Worm (Caenorhabditis elegans) whole organism, L4 larva: ENCODE measurements around the gene ZK637.12.

ENCODE experiments used
- D1046.2 ChIP-seq: fragments of 200-800 bp; sonication (Bioruptor generic); IDR thresholded peaks from 2 replicates; pipeline ENCODE4 v1.3.6; 2022; ENCODE audit warnings: missing genetic modification characterization, missing compliant biosample characterization
- F49E8.2 ChIP-seq: sonication (generic microtip); optimal IDR thresholded peaks from 2 replicates; lab custom pipeline; 2016; ENCODE audit warnings: missing compliant biosample characterization, mild to moderate bottlenecking, missing genetic modification characterization, borderline replicate concordance
- Y75B8A.6 ChIP-seq: fragments of 200-800 bp; sonication (Bioruptor generic); IDR thresholded peaks from 2 replicates; pipeline ENCODE4 v1.3.6; 2022; ENCODE audit warnings: missing genetic modification reagents, missing genetic modification characterization, missing compliant biosample characterization
- ZK546.5 ChIP-seq, 2 experiments: sonication (generic microtip); optimal IDR thresholded peaks; 2 replicates each; lab custom pipeline; 2017; ENCODE audit warnings: missing biosample characterization in 2 of 2, missing genetic modification characterization in 2 of 2
- aly-2 ChIP-seq: sonication (generic microtip); optimal IDR thresholded peaks from 2 replicates; lab custom pipeline; 2018; ENCODE audit warnings: missing biosample characterization, missing genetic modification characterization
- ama-1 ChIP-seq: fragments of 150-350 bp; optimal IDR thresholded peaks from 2 replicates; lab custom pipeline; 2014; ENCODE audit warnings: inconsistent platforms, mixed read lengths
- arid-1 ChIP-seq: fragments of 200-800 bp; sonication (Bioruptor generic); conservative IDR thresholded peaks from 2 replicates; pipeline ENCODE4 v1.3.6; 2022; ENCODE audit warnings: missing genetic modification reagents, missing genetic modification characterization, missing compliant biosample characterization
- attf-4 ChIP-seq: sonication (generic microtip); optimal IDR thresholded peaks from 3 replicates; lab custom pipeline; 2017; ENCODE audit warnings: missing biosample characterization, missing genetic modification characterization
- ceh-28 ChIP-seq: fragments of 150-350 bp; optimal IDR thresholded peaks from 2 replicates; lab custom pipeline; 2014; ENCODE audit warnings: missing biosample characterization, missing genetic modification reagents, missing genetic modification characterization
- ceh-32 ChIP-seq: sonication (generic microtip); optimal IDR thresholded peaks from 2 replicates; lab custom pipeline; 2016; ENCODE audit warnings: mild to moderate bottlenecking, missing genetic modification characterization, missing compliant biosample characterization; ENCODE audit not compliant: poor library complexity
- ceh-62 ChIP-seq: sonication (generic microtip); optimal IDR thresholded peaks from 2 replicates; lab custom pipeline; 2017; ENCODE audit warnings: missing biosample characterization, missing genetic modification characterization
- daf-19 ChIP-seq: fragments of 200-800 bp; sonication (Bioruptor generic); conservative IDR thresholded peaks from 2 replicates; pipeline ENCODE4 v1.3.6; 2022; ENCODE audit warnings: missing genetic modification characterization, missing compliant biosample characterization
- daf-8 ChIP-seq: fragments of 200-800 bp; sonication (Bioruptor generic); IDR thresholded peaks from 2 replicates; pipeline ENCODE4 v1.3.6; 2022; ENCODE audit warnings: missing genetic modification characterization, missing compliant biosample characterization
- dmd-8 ChIP-seq: fragments of 200-800 bp; sonication (Bioruptor generic); IDR thresholded peaks from 2 replicates; pipeline ENCODE4 v1.3.6; 2022; ENCODE audit warnings: missing genetic modification characterization, missing compliant biosample characterization
- dmd-9 ChIP-seq: fragments of 200-800 bp; sonication (Bioruptor generic); IDR thresholded peaks from 2 replicates; pipeline ENCODE4 v1.3.6; 2022; ENCODE audit warnings: missing genetic modification reagents, missing genetic modification characterization, missing compliant biosample characterization
- egl-27 ChIP-seq: sonication (generic microtip); optimal IDR thresholded peaks from 3 replicates; lab custom pipeline; 2017; ENCODE audit warnings: missing biosample characterization, missing genetic modification reagents, missing genetic modification characterization
- gei-8 ChIP-seq: fragments of 200-800 bp; sonication (Bioruptor generic); optimal IDR thresholded peaks from 2 replicates; lab custom pipeline; 2018; ENCODE audit warnings: mild to moderate bottlenecking, missing genetic modification characterization, missing compliant biosample characterization
- hif-1 ChIP-seq, 2 experiments: sonication (generic microtip); optimal IDR thresholded peaks; 2 replicates each; lab custom pipeline; 2016 to 2017; ENCODE audit warnings: missing compliant biosample characterization in 2 of 2, missing genetic modification characterization in 2 of 2, missing genetic modification reagents in 2 of 2, missing genotype in 2 of 2, mild to moderate bottlenecking in 1 of 2
- hlh-11 ChIP-seq: fragments of 200-800 bp; sonication (Bioruptor generic); optimal IDR thresholded peaks from 2 replicates; lab custom pipeline; 2018; ENCODE audit warnings: mild to moderate bottlenecking, missing genetic modification characterization, missing compliant biosample characterization
- hlh-30 ChIP-seq: sonication (generic microtip); optimal IDR thresholded peaks from 2 replicates; lab custom pipeline; 2017; ENCODE audit warnings: antibody characterized with exemption, mild to moderate bottlenecking, missing genetic modification characterization, missing compliant biosample characterization; ENCODE audit not compliant: insufficient read depth
- hmg-1.1 ChIP-seq: fragments of 200-800 bp; sonication (Bioruptor generic); IDR thresholded peaks from 2 replicates; pipeline ENCODE4 v1.3.6; 2022; ENCODE audit warnings: missing genetic modification reagents, missing genetic modification characterization, missing compliant biosample characterization
- jun-1 ChIP-seq: fragments of 150-350 bp; optimal IDR thresholded peaks from 2 replicates; lab custom pipeline; 2014; ENCODE audit warnings: missing biosample characterization, missing genetic modification reagents, missing genetic modification characterization
- lin-1 ChIP-seq: fragments of 200-800 bp; sonication (Bioruptor generic); IDR thresholded peaks from 2 replicates; pipeline ENCODE4 v1.3.6; 2022; ENCODE audit warnings: missing genetic modification reagents, missing genetic modification characterization, missing compliant biosample characterization
- lin-13 ChIP-seq: fragments of 150-350 bp; optimal IDR thresholded peaks from 2 replicates; lab custom pipeline; 2014; ENCODE audit warnings: missing biosample characterization, missing genetic modification reagents, missing genetic modification characterization
- lin-29 ChIP-seq: fragments of 200-800 bp; sonication (Bioruptor generic); IDR thresholded peaks from 2 replicates; pipeline ENCODE4 v1.3.6; 2022; ENCODE audit warnings: missing genetic modification reagents, missing genetic modification characterization, missing compliant biosample characterization
- mdl-1 ChIP-seq, 2 experiments: fragments of 150-350 bp in 1 of 2; sonication (generic microtip) in 1 of 2; optimal IDR thresholded peaks; 2 replicates each; lab custom pipeline; 2014 to 2017; ENCODE audit warnings: missing biosample characterization in 2 of 2, missing genetic modification characterization in 2 of 2
- mxl-2 ChIP-seq: fragments of 200-800 bp; sonication (Bioruptor generic); conservative IDR thresholded peaks from 2 replicates; pipeline ENCODE4 v1.3.6; 2022; ENCODE audit warnings: missing genetic modification reagents, missing genetic modification characterization, missing compliant biosample characterization
- nhr-102 ChIP-seq: sonication (generic microtip); optimal IDR thresholded peaks from 2 replicates; lab custom pipeline; 2016; ENCODE audit warnings: mild to moderate bottlenecking, missing genetic modification characterization, moderate library complexity, missing compliant biosample characterization
- nhr-11 ChIP-seq: fragments of 150-350 bp; optimal IDR thresholded peaks from 2 replicates; lab custom pipeline; 2014; ENCODE audit warnings: missing biosample characterization, missing genetic modification characterization
- nhr-25 ChIP-seq: sonication (generic microtip); optimal IDR thresholded peaks from 2 replicates; lab custom pipeline; 2017; ENCODE audit warnings: missing genetic modification characterization, mild to moderate bottlenecking, missing compliant biosample characterization, antibody characterized with exemption, moderate library complexity, borderline replicate concordance; ENCODE audit not compliant: insufficient read depth
- nhr-41 ChIP-seq: fragments of 200-800 bp; sonication (Bioruptor generic); IDR thresholded peaks from 2 replicates; pipeline ENCODE4 v1.3.6; 2022; ENCODE audit warnings: missing genetic modification reagents, missing genetic modification characterization, missing compliant biosample characterization
- nhr-42 ChIP-seq: fragments of 200-800 bp; sonication (Bioruptor generic); IDR thresholded peaks from 2 replicates; pipeline ENCODE4 v1.3.6; 2022; ENCODE audit warnings: missing genetic modification characterization, missing compliant biosample characterization
- pha-4 ChIP-seq, 2 experiments: fragments of 150-350 bp in 1 of 2; fragments of 200-800 bp in 1 of 2; sonication (Bioruptor generic) in 1 of 2; IDR thresholded peaks in 1 of 2; optimal IDR thresholded peaks in 1 of 2; 2 replicates each; pipeline versions ENCODE4 v1.3.6 to Lab custom; 2014 to 2022; ENCODE audit warnings: missing genetic modification characterization in 2 of 2, missing genetic modification reagents in 2 of 2, missing biosample characterization in 1 of 2, missing compliant biosample characterization in 1 of 2
- skn-1 ChIP-seq: fragments of 150-350 bp; optimal IDR thresholded peaks from 2 replicates; lab custom pipeline; 2014; ENCODE audit warnings: missing biosample characterization, missing genetic modification characterization
- snpc-4 ChIP-seq: fragments of 150-350 bp; optimal IDR thresholded peaks from 2 replicates; lab custom pipeline; 2014; ENCODE audit warnings: missing biosample characterization, missing genetic modification characterization
- spr-1 ChIP-seq: sonication (generic microtip); optimal IDR thresholded peaks from 2 replicates; lab custom pipeline; 2016; ENCODE audit warnings: mild to moderate bottlenecking, missing genetic modification characterization, missing compliant biosample characterization
- tag-97 ChIP-seq: fragments of 200-800 bp; sonication (Bioruptor generic); IDR thresholded peaks from 2 replicates; pipeline ENCODE4 v1.3.6; 2022; ENCODE audit warnings: missing genetic modification characterization, missing compliant biosample characterization
- unc-130 ChIP-seq: sonication (generic microtip); optimal IDR thresholded peaks from 2 replicates; lab custom pipeline; 2016; ENCODE audit warnings: missing genetic modification reagents, missing genetic modification characterization, missing compliant biosample characterization
- unc-62 ChIP-seq, 3 experiments: fragments of 150-350 bp in 1 of 3; sonication (generic microtip); optimal IDR thresholded peaks in 2 of 3; peaks in 1 of 3; 1 replicate in 1 of 3; 2 replicates in 2 of 3; lab custom pipeline; 2014 to 2017; ENCODE audit warnings: missing biosample characterization in 3 of 3, missing genetic modification characterization in 3 of 3, missing genetic modification reagents in 3 of 3, missing genotype in 1 of 3
- zfp-2 ChIP-seq: sonication (generic microtip); optimal IDR thresholded peaks from 2 replicates; lab custom pipeline; 2016; ENCODE audit warnings: mild to moderate bottlenecking, missing genetic modification characterization, missing compliant biosample characterization
- ztf-7 ChIP-seq: fragments of 150-350 bp; optimal IDR thresholded peaks from 2 replicates; lab custom pipeline; 2014; ENCODE audit warnings: missing biosample characterization, missing genetic modification characterization

ZK637.12 gene

DNA sequence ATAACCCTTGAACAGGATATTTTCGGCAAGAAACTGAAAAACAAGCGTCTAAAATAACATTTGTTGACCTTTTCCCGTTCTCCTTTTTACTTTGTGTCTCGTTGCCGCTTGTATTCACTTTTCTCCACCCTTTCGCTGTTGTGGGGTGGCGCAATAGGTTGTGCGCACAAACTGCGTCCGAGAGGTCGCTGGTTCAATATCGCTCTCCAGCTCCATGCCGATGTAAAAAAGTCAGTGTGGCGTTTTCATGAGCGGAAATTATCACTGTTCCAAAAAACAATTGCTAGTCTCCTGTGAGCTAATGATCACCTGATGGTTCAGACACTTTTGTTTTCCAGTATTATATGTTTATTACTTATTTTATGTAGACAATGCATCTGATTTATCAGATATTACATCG lies 13.5 kb downstream of the ZK637.12 start (continued):
- TF ChIP-seq mxl-2 (0 out of 2 replicates have a peak, but pooled peaks have one; percentile 57), hlh-11 (peak; percentile 81), hmg-1.1 (GFP tag; lab: Robert Waterston, UW) (peak; percentile 93), ceh-32 (tag; lab: Kevin White, UChicago) (peak; percentile 5), attf-4 (tag; lab: Kevin White, UChicago) (no peak), D1046.2 (peak; percentile 63; the same call in 1 of the 2 replicates), skn-1 (tag; lab: Kevin White, UChicago) (no peak), arid-1 (GFP tag; lab: Robert Waterston, UW) (peak; percentile 87), gei-8 (GFP tag; lab: Kevin White, UChicago) (peak; percentile 62), aly-2 (tag; lab: Kevin White, UChicago) (no peak), unc-62 (GFP tag; optimal IDR thresholded peaks at IDR 0.05 in 1 of 2; lab: Kevin White, UChicago) (peak in 1 of 2 experiments; percentile 99), unc-62 (tag; optimal IDR thresholded peaks at IDR 0.05; lab: Kevin White, UChicago) (no peak), egl-27 (tag; lab: Kevin White, UChicago) (no peak), ztf-7 (tag; lab: Kevin White, UChicago) (peak; percentile 46), ama-1 (no peak), dmd-8 (GFP tag; lab: Robert Waterston, UW) (peak; percentile 78; the same call in 1 of the 2 replicates), ceh-28 (tag; lab: Kevin White, UChicago) (no peak), snpc-4 (tag; lab: Kevin White, UChicago) (no peak), daf-19 (GFP tag; lab: Robert Waterston, UW) (peak; percentile 78), nhr-41 (GFP tag; lab: Robert Waterston, UW) (peak; percentile 91), jun-1 (tag; lab: Kevin White, UChicago) (peak; percentile 21), lin-1 (GFP tag; lab: Robert Waterston, UW) (no peak), pha-4 (GFP tag; IDR thresholded peaks at IDR 0.05; lab: Robert Waterston, UW) (peak; percentile 82), pha-4 (tag; optimal IDR thresholded peaks at IDR 0.05; lab: Kevin White, UChicago) (no peak), daf-8 (GFP tag; lab: Robert Waterston, UW) (no peak), spr-1 (tag; lab: Kevin White, UChicago) (peak; percentile 73), unc-130 (peak; percentile 56), nhr-11 (tag; lab: Kevin White, UChicago) (peak; percentile 10), tag-97 (no peak), ceh-62 (tag; lab: Kevin White, UChicago) (no peak), hlh-30 (peak; percentile 63), Y75B8A.6 (GFP tag; lab: Robert Waterston, UW) (peak; percentile 88; the same call in 1 of the 2 replicates), mdl-1 (tag; optimal IDR thresholded peaks at IDR 0.05; lab: Kevin White, UChicago) (peak in 1 of 2 experiments; percentile 70), zfp-2 (tag; lab: Kevin White, UChicago) (no peak), dmd-9 (GFP tag; lab: Robert Waterston, UW) (no peak), nhr-42 (GFP tag; lab: Robert Waterston, UW) (peak; percentile 62; the same call in 1 of the 2 replicates), nhr-102 (tag; lab: Kevin White, UChicago) (no peak), nhr-25 (tag; lab: Kevin White, UChicago) (peak; percentile 54), F49E8.2 (tag; lab: Kevin White, UChicago) (peak; percentile 73), ZK546.5 (tag; optimal IDR thresholded peaks at IDR 0.05; lab: Kevin White, UChicago) (no peak), lin-29 (0 out of 2 replicates have a peak, but pooled peaks have one; percentile 55), hif-1 (tag; optimal IDR thresholded peaks at IDR 0.05; lab: Kevin White, UChicago) (peak; percentile 25 to 67), lin-13 (GFP tag; lab: Kevin White, UChicago) (peak; percentile 73)
